Fruit fly (Drosophila melanogaster) whole organism, embryonic: Measurements from ENCODE around the gene CG15725.

Experiments
- Antp ChIP-seq: fragments of 200-800 bp; sonication (Bioruptor generic); optimal IDR thresholded peaks from 3 replicates; lab custom pipeline; 2016; ENCODE audit warnings: missing biosample characterization, missing genetic modification characterization
- CG10979 ChIP-seq: fragments of 200-800 bp; sonication (Bioruptor generic); optimal IDR thresholded peaks from 2 replicates; lab custom pipeline; 2018; ENCODE audit warnings: missing biosample characterization, mild to moderate bottlenecking, missing genetic modification characterization, moderate library complexity
- CG17328 ChIP-seq: fragments of 200-800 bp; sonication (Bioruptor generic); IDR thresholded peaks from 2 replicates; pipeline ENCODE4 v1.3.6; 2022; ENCODE audit warnings: missing biosample characterization, missing genetic modification characterization
- CG17912 ChIP-seq: fragments of 200-800 bp; sonication (Bioruptor generic); optimal IDR thresholded peaks from 2 replicates; lab custom pipeline; 2018; ENCODE audit warnings: missing biosample characterization, mild to moderate bottlenecking, missing genetic modification characterization
- CG2120 ChIP-seq: fragments of 200-800 bp; sonication (Bioruptor generic); optimal IDR thresholded peaks from 3 replicates; lab custom pipeline; 2016; ENCODE audit warnings: missing biosample characterization, missing genetic modification characterization
- CG2129 ChIP-seq: fragments of 200-800 bp; sonication (Bioruptor generic); IDR thresholded peaks from 2 replicates; pipeline ENCODE4 v1.3.6; 2022; ENCODE audit warnings: missing biosample characterization, missing genetic modification characterization; ENCODE audit not compliant: partially characterized antibody
- CG2199 ChIP-seq: fragments of 200-800 bp; sonication (Bioruptor generic); IDR thresholded peaks from 3 replicates; pipeline ENCODE4 v1.3.6; 2022; ENCODE audit warnings: missing biosample characterization, missing genetic modification characterization
- CG34376 ChIP-seq: fragments of 200-800 bp; sonication (Bioruptor generic); optimal IDR thresholded peaks from 2 replicates; lab custom pipeline; 2018; ENCODE audit warnings: missing biosample characterization, mild to moderate bottlenecking, missing genetic modification characterization
- CG4707 ChIP-seq: fragments of 200-800 bp; sonication (Bioruptor generic); optimal IDR thresholded peaks from 2 replicates; lab custom pipeline; 2018; ENCODE audit warnings: missing biosample characterization, mild to moderate bottlenecking, missing genetic modification characterization, moderate library complexity
- CG6765 ChIP-seq: fragments of 200-800 bp; sonication (Bioruptor generic); optimal IDR thresholded peaks from 3 replicates; lab custom pipeline; 2017; ENCODE audit warnings: missing biosample characterization, mild to moderate bottlenecking, missing genetic modification characterization
- CG6791 ChIP-seq: fragments of 200-800 bp; sonication (Bioruptor generic); IDR thresholded peaks from 3 replicates; pipeline ENCODE4 v1.3.6; 2022; ENCODE audit warnings: missing biosample characterization, missing genetic modification characterization; ENCODE audit not compliant: partially characterized antibody
- CG9437 ChIP-seq: fragments of 200-800 bp; sonication (Bioruptor generic); optimal IDR thresholded peaks from 2 replicates; lab custom pipeline; 2018; ENCODE audit warnings: missing biosample characterization, mild to moderate bottlenecking, missing genetic modification characterization
- Camta ChIP-seq: fragments of 200-800 bp; sonication (Bioruptor generic); optimal IDR thresholded peaks from 2 replicates; lab custom pipeline; 2016; ENCODE audit warnings: missing biosample characterization, missing genetic modification characterization
- CkIIα-i1 ChIP-seq: fragments of 200-800 bp; sonication (Bioruptor generic); IDR thresholded peaks from 2 replicates; pipeline ENCODE4 v1.3.6; 2022; ENCODE audit warnings: missing biosample characterization, missing genetic modification characterization
- Dfd ChIP-seq, 2 experiments: fragments of >200 bp; optimal IDR thresholded peaks; 2 replicates each; lab custom pipeline; 2017; ENCODE audit warnings: missing biosample characterization in 2 of 2, missing genetic modification characterization in 2 of 2
- Dip2 ChIP-seq: fragments of 200-800 bp; sonication (Bioruptor generic); IDR thresholded peaks from 2 replicates; pipeline ENCODE4 v1.3.6; 2022; ENCODE audit warnings: missing biosample characterization, missing genetic modification characterization
- Dp ChIP-seq: fragments of 200-800 bp; sonication (Bioruptor generic); optimal IDR thresholded peaks from 2 replicates; lab custom pipeline; 2018; ENCODE audit warnings: missing biosample characterization, mild to moderate bottlenecking, missing genetic modification characterization, moderate library complexity
- Ets97D ChIP-seq: fragments of 200-800 bp; sonication (Bioruptor generic); optimal IDR thresholded peaks from 3 replicates; lab custom pipeline; 2016; ENCODE audit warnings: missing biosample characterization, missing genetic modification characterization
- Hr3 ChIP-seq: fragments of 200-800 bp; sonication (Bioruptor generic); optimal IDR thresholded peaks from 3 replicates; lab custom pipeline; 2016; ENCODE audit warnings: missing biosample characterization, missing genetic modification characterization
- Med ChIP-seq: fragments of 200-800 bp; sonication (Bioruptor generic); peaks from one replicate; lab custom pipeline; 2016; ENCODE audit warnings: missing biosample characterization, missing genetic modification characterization, mild to moderate bottlenecking, inconsistent platforms, moderate library complexity
- NC2β ChIP-seq: fragments of 200-800 bp; sonication (Bioruptor generic); optimal IDR thresholded peaks from 2 replicates; lab custom pipeline; 2016; ENCODE audit warnings: missing biosample characterization, missing genetic modification characterization
- Nf-YC ChIP-seq: fragments of 200-800 bp; optimal IDR thresholded peaks from 3 replicates; lab custom pipeline; 2019; ENCODE audit warnings: missing biosample characterization, mild to moderate bottlenecking, missing genetic modification characterization, moderate library complexity
- NfI ChIP-seq: fragments of 200-800 bp; sonication (Bioruptor generic); optimal IDR thresholded peaks from 3 replicates; lab custom pipeline; 2018; ENCODE audit warnings: missing biosample characterization, mild to moderate bottlenecking, missing genetic modification characterization, moderate library complexity
- Pdp1 ChIP-seq, 2 experiments: fragments of 200-800 bp; sonication (Bioruptor generic); optimal IDR thresholded peaks; 3 replicates each; lab custom pipeline; 2016; ENCODE audit warnings: missing biosample characterization in 2 of 2, missing genetic modification characterization in 2 of 2, mild to moderate bottlenecking in 1 of 2, moderate library complexity in 1 of 2
- TFAM ChIP-seq: fragments of 200-800 bp; sonication (Bioruptor generic); optimal IDR thresholded peaks from 2 replicates; lab custom pipeline; 2017; ENCODE audit warnings: missing biosample characterization, missing genetic modification characterization, inconsistent platforms
- ac ChIP-seq: fragments of 200-800 bp; sonication (Bioruptor generic); optimal IDR thresholded peaks from 3 replicates; lab custom pipeline; 2017; ENCODE audit warnings: missing biosample characterization, mild to moderate bottlenecking, missing genetic modification characterization
- aop ChIP-seq: fragments of 200-800 bp; sonication (Bioruptor generic); IDR thresholded peaks from 2 replicates; pipeline ENCODE4 v1.3.6; 2022; ENCODE audit warnings: missing biosample characterization, missing genetic modification characterization
- bigmax ChIP-seq: fragments of 200-800 bp; sonication (Bioruptor generic); optimal IDR thresholded peaks from 2 replicates; lab custom pipeline; 2018; ENCODE audit warnings: missing biosample characterization, mild to moderate bottlenecking, missing genetic modification characterization
- dmrt99B ChIP-seq: fragments of 200-800 bp; sonication (Bioruptor generic); optimal IDR thresholded peaks from 2 replicates; lab custom pipeline; 2018; ENCODE audit warnings: missing biosample characterization, mild to moderate bottlenecking, missing genetic modification characterization, moderate library complexity
- emc ChIP-seq: fragments of 200-800 bp; sonication (Bioruptor generic); optimal IDR thresholded peaks from 2 replicates; lab custom pipeline; 2016; ENCODE audit warnings: missing biosample characterization, missing genetic modification characterization
- ems ChIP-seq: fragments of 200-800 bp; sonication (Bioruptor generic); optimal IDR thresholded peaks from 3 replicates; lab custom pipeline; 2016; ENCODE audit warnings: missing biosample characterization, missing genetic modification characterization
- esg ChIP-seq: fragments of 200-800 bp; sonication (Bioruptor generic); conservative IDR thresholded peaks from 2 replicates; pipeline ENCODE4 v1.3.6; 2022; ENCODE audit warnings: missing biosample characterization, missing genetic modification characterization
- exex ChIP-seq: fragments of 200-800 bp; sonication (Bioruptor generic); optimal IDR thresholded peaks from 4 replicates; lab custom pipeline; 2018; ENCODE audit warnings: missing biosample characterization, mild to moderate bottlenecking, missing genetic modification characterization, moderate library complexity
- gro ChIP-seq: fragments of 200-800 bp; sonication (Bioruptor generic); optimal IDR thresholded peaks from 2 replicates; lab custom pipeline; 2016; ENCODE audit warnings: missing biosample characterization, missing genetic modification characterization
- hb ChIP-seq: fragments of 200-800 bp; sonication (Bioruptor generic); IDR thresholded peaks from 3 replicates; pipeline ENCODE4 v1.3.6; 2022; ENCODE audit warnings: missing biosample characterization, missing genetic modification characterization; ENCODE audit not compliant: partially characterized antibody
- kah ChIP-seq: fragments of 200-800 bp; sonication (Bioruptor generic); optimal IDR thresholded peaks from 2 replicates; lab custom pipeline; 2018; ENCODE audit warnings: missing biosample characterization, mild to moderate bottlenecking, missing genetic modification characterization
- kay ChIP-seq: fragments of 200-800 bp; sonication (Bioruptor generic); optimal IDR thresholded peaks from 2 replicates; lab custom pipeline; 2016; ENCODE audit warnings: missing biosample characterization, missing genetic modification characterization
- lilli ChIP-seq: fragments of 200-800 bp; sonication (Bioruptor generic); optimal IDR thresholded peaks from 3 replicates; lab custom pipeline; 2016; ENCODE audit warnings: missing biosample characterization, missing genetic modification characterization
- pan ChIP-seq, 4 experiments: fragments of >200 bp in 3 of 4; fragments of 200-800 bp in 1 of 4; sonication (Bioruptor generic) in 1 of 4; optimal IDR thresholded peaks in 3 of 4; IDR thresholded peaks in 1 of 4; 2 replicates each; pipeline versions ENCODE4 v1.3.6 to Lab custom; 2017 to 2022; ENCODE audit warnings: missing biosample characterization in 2 of 4, missing genetic modification characterization in 2 of 4, mixed read lengths in 1 of 4
- schlank ChIP-seq: fragments of 200-800 bp; sonication (Bioruptor generic); optimal IDR thresholded peaks from 2 replicates; lab custom pipeline; 2018; ENCODE audit warnings: missing biosample characterization, mild to moderate bottlenecking, missing genetic modification characterization
- sens ChIP-seq: fragments of 200-800 bp; sonication (Bioruptor generic); peaks from one replicate; lab custom pipeline; 2016; ENCODE audit warnings: missing biosample characterization, missing genetic modification characterization
- seq ChIP-seq: fragments of 200-800 bp; sonication (Bioruptor generic); IDR thresholded peaks from 2 replicates; pipeline ENCODE4 v1.3.6; 2022; ENCODE audit warnings: missing biosample characterization, missing genetic modification characterization
- sug ChIP-seq: fragments of 200-800 bp; optimal IDR thresholded peaks from 2 replicates; lab custom pipeline; 2019; ENCODE audit warnings: missing biosample characterization, mild to moderate bottlenecking, missing genetic modification characterization, moderate library complexity
- yki ChIP-seq: fragments of >200 bp; optimal IDR thresholded peaks from 3 replicates; lab custom pipeline; 2018
- zfh2 ChIP-seq: fragments of 200-800 bp; sonication (Bioruptor generic); optimal IDR thresholded peaks from 2 replicates; lab custom pipeline; 2016; ENCODE audit warnings: missing biosample characterization, missing genetic modification characterization

Gene CG15725

DNA sequence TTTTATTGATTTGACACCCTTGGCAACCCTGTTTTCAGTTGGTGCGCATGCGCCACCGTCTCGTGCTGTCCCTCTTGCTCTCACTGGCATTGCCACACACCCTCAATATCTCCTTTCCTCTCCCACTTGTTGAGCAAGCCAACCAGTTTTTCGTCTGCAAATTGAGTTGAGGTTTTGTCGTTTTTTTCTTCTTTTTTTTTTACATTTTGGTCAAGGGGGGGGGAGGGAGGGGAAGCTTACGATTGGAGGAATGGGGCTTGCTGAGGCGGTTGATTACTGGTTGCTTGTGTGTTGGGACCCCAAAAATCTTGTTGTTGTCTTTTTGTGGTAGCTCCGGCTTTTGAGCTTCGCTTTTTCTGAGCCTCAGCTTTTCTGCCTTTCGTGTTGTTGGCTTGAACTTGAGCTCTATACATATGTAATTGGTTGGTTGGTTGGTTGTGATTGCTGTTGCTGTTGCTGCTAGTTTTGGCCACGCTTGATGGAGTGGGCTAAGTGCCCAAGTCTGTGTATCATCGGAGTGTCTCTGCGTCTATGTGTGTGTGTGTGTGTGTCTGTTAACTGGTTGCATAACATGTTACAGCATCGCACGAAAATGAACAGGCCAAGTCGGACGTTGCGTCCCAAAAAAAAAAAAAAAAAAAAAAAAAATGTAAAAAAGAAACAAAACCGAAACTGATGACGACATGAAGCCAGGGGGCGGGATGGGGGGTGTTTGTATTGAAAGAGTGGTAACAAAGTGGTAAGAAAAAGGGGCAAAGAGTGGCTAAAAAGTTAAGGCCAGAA is 28.9 kb upstream of the CG15725 start (continued):
- no peak for TF ChIP-seq gro (GFP tag; lab: Kevin White, UChicago)
- TF ChIP-seq TFAM (GFP tag; lab: Kevin White, UChicago) = no peak

dm6 chrX:12682403-12682958 is 23.2 kb upstream of the CG15725 start:
- TF ChIP-seq sens (GFP tag; lab: Kevin White, UChicago) (peak; percentile 57), aop (GFP tag; lab: Robert Waterston, UW) (no peak), CG34376 (GFP tag; lab: Kevin White, UChicago) (peak; percentile 79), CG2199 (GFP tag; lab: Robert Waterston, UW) (0 out of 3 replicates have a peak, but pooled peaks have one; percentile 31), dmrt99B (tag; lab: Kevin White, UChicago) (no peak), NfI (GFP tag; lab: Kevin White, UChicago) (no peak), Pdp1 (GFP tag; optimal IDR thresholded peaks at IDR 0.05; lab: Kevin White, UChicago) (peak in 1 of 2 experiments; percentile 28), Hr3 (GFP tag; lab: Kevin White, UChicago) (no peak), Antp (GFP tag; lab: Kevin White, UChicago) (no peak), bigmax (GFP tag; lab: Kevin White, UChicago) (peak; percentile 58), CG6791 (GFP tag; lab: Robert Waterston, UW) (no peak), exex (tag; lab: Kevin White, UChicago) (peak; percentile 59), NC2β (GFP tag; lab: Kevin White, UChicago) (no peak), CG2129 (no peak), sug (tag; lab: Kevin White, UChicago) (peak; percentile 60), CG9437 (GFP tag; lab: Kevin White, UChicago) (no peak)

dm6 chrX:12699095-12699750 is 6.4 kb upstream of the CG15725 start:
- peak; percentile 58 for TF ChIP-seq CG17328
- TF ChIP-seq esg (GFP tag; lab: Robert Waterston, UW) = peak; percentile 59; the same call in 1 of the 2 replicates
- no peak for TF ChIP-seq pan (optimal IDR thresholded peaks at IDR 0.05; lab: Kevin White, UChicago)
- TF ChIP-seq pan (GFP tag; optimal IDR thresholded peaks at IDR 0.05 in 1 of 2, IDR thresholded peaks at IDR 0.05 in 1 of 2) = peak in 1 of 2 experiments; percentile 40
- peak; percentile 27 for TF ChIP-seq Camta (GFP tag; lab: Kevin White, UChicago)
- TF ChIP-seq lilli (GFP tag; lab: Kevin White, UChicago) = peak; percentile 23
- no peak for TF ChIP-seq Dip2 (GFP tag; lab: Robert Waterston, UW)
- no peak for TF ChIP-seq Ets97D (GFP tag; lab: Kevin White, UChicago)
- TF ChIP-seq kah (GFP tag; lab: Kevin White, UChicago) = no peak
- no peak for TF ChIP-seq CG6765 (GFP tag; lab: Kevin White, UChicago)
- TF ChIP-seq ems (GFP tag; lab: Kevin White, UChicago) = no peak
- TF ChIP-seq CG2120 (GFP tag; lab: Kevin White, UChicago) = peak; percentile 43
- TF ChIP-seq Dfd (GFP tag; optimal IDR thresholded peaks at IDR 0.05; lab: Kevin White, UChicago) = no peak
- TF ChIP-seq Med (GFP tag; lab: Kevin White, UChicago) = peak; percentile 73
- no peak for TF ChIP-seq kay (GFP tag; lab: Kevin White, UChicago)
- TF ChIP-seq Nf-YC (tag; lab: Kevin White, UChicago) = no peak
- 0 out of 2 replicates have a peak, but pooled peaks have one; percentile 7 for TF ChIP-seq seq (GFP tag; lab: Robert Waterston, UW)
- peak; percentile 55 for TF ChIP-seq CG10979
- no peak for TF ChIP-seq emc
- no peak for TF ChIP-seq hb (GFP tag; lab: Robert Waterston, UW)
- TF ChIP-seq CG4707 = no peak
- no peak for TF ChIP-seq zfh2 (GFP tag; lab: Kevin White, UChicago)
- no peak for TF ChIP-seq Dp
- TF ChIP-seq ac (GFP tag; lab: Kevin White, UChicago) = no peak
- no peak for TF ChIP-seq schlank (tag; lab: Kevin White, UChicago)
- TF ChIP-seq CkIIα-i1 (GFP tag; lab: Robert Waterston, UW) = no peak
- no peak for TF ChIP-seq CG17912 (GFP tag; lab: Kevin White, UChicago)
- TF ChIP-seq yki = no peak
